ENCODE assay signal across 6 worm cellular contexts in genomic region chrV:3692613-3693012, ce11.
TF ChIP-seq lines count a peak whose summit lies in the region.

No protein-coding gene starts in this region.

TF ChIP-seq in whole organism, L1 larva, 84 proteins besides CTCF, POLR2A, EP300 and RAD21:
- TF ChIP-seq nhr-19 (GFP tag; conservative IDR thresholded peaks at IDR 0.05; lab: Robert Waterston, UW): no peak
- TF ChIP-seq elt-2 (tag; optimal IDR thresholded peaks at IDR 0.05; lab: Kevin White, UChicago): peak; percentile 37

TF ChIP-seq in whole organism, L2 larva, 48 proteins besides CTCF, POLR2A, EP300 and RAD21:
- TF ChIP-seq sma-9 (GFP tag; optimal IDR thresholded peaks at IDR 0.05; lab: Kevin White, UChicago): peak; percentile 25
- TF ChIP-seq sma-9 (tag; optimal IDR thresholded peaks at IDR 0.05; lab: Kevin White, UChicago): no peak
- no peak for TF ChIP-seq zag-1 (tag; optimal IDR thresholded peaks at IDR 0.05; lab: Kevin White, UChicago)
- no peak for TF ChIP-seq mdl-1 (tag; optimal IDR thresholded peaks at IDR 0.05; lab: Kevin White, UChicago)
- peak; percentile 31 for TF ChIP-seq fos-1 (tag; optimal IDR thresholded peaks at IDR 0.05; lab: Kevin White, UChicago)

TF ChIP-seq in whole organism, L3 larva, 47 proteins besides CTCF, POLR2A, EP300 and RAD21:
- peak; percentile 50 for TF ChIP-seq pqm-1 (tag; optimal IDR thresholded peaks at IDR 0.05; lab: Kevin White, UChicago)
- no peak for TF ChIP-seq skn-1 (tag; optimal IDR thresholded peaks at IDR 0.05; lab: Kevin White, UChicago)
- TF ChIP-seq elt-2 (tag; optimal IDR thresholded peaks at IDR 0.05; lab: Kevin White, UChicago): peak; percentile 56

TF ChIP-seq in whole organism, L4 larva, 104 proteins besides CTCF, POLR2A, EP300 and RAD21:
- TF ChIP-seq lin-29 (GFP tag; IDR thresholded peaks at IDR 0.05; lab: Robert Waterston, UW) (no peak), pqm-1 (tag; optimal IDR thresholded peaks at IDR 0.05; lab: Kevin White, UChicago) (peak; percentile 76), nhr-237 (tag; optimal IDR thresholded peaks at IDR 0.05; lab: Kevin White, UChicago) (no peak), hlh-11 (tag; optimal IDR thresholded peaks at IDR 0.05; lab: Kevin White, UChicago) (peak; percentile 38), dmd-6 (GFP tag; IDR thresholded peaks at IDR 0.05; lab: Robert Waterston, UW) (peak; percentile 30; the same call in 1 of the 2 replicates), F37D6.2 (tag; optimal IDR thresholded peaks at IDR 0.05; lab: Kevin White, UChicago) (no peak), nhr-28 (tag; optimal IDR thresholded peaks at IDR 0.05; lab: Kevin White, UChicago) (peak; percentile 85), hlh-30 (tag; optimal IDR thresholded peaks at IDR 0.05; lab: Kevin White, UChicago; ENCODE audit: insufficient read depth) (peak; percentile 27), mxl-3 (GFP tag; optimal IDR thresholded peaks at IDR 0.05; lab: Kevin White, UChicago) (no peak), daf-16 (GFP tag; optimal IDR thresholded peaks at IDR 0.05; lab: Kevin White, UChicago) (no peak), daf-16 (tag; optimal IDR thresholded peaks at IDR 0.05; lab: Kevin White, UChicago) (peak; percentile 52), D1046.2 (GFP tag; IDR thresholded peaks at IDR 0.05; lab: Robert Waterston, UW) (no peak), dve-1 (tag; optimal IDR thresholded peaks at IDR 0.05; lab: Kevin White, UChicago; ENCODE audit: insufficient read depth) (peak; percentile 1), unc-62 (GFP tag; optimal IDR thresholded peaks at IDR 0.05 in 1 of 2; lab: Kevin White, UChicago) (peak in 1 of 2 experiments; percentile 42), unc-62 (tag; optimal IDR thresholded peaks at IDR 0.05; lab: Kevin White, UChicago) (no peak)

TF ChIP-seq in whole organism, late embryonic, 69 proteins besides CTCF, POLR2A, EP300 and RAD21:
- TF ChIP-seq elt-2 (tag; optimal IDR thresholded peaks at IDR 0.05; lab: Kevin White, UChicago) (peak; percentile 20), pros-1 (tag; optimal IDR thresholded peaks at IDR 0.05; lab: Kevin White, UChicago) (no peak), sdc-2 (tag; optimal IDR thresholded peaks at IDR 0.05; lab: Kevin White, UChicago) (no peak), mec-3 (tag; optimal IDR thresholded peaks at IDR 0.05; lab: Kevin White, UChicago; ENCODE audit: borderline replicate concordance) (no peak)

TF ChIP-seq in whole organism, young adult, 124 proteins besides CTCF, POLR2A, EP300 and RAD21:
- TF ChIP-seq nhr-80 (tag; optimal IDR thresholded peaks at IDR 0.05; lab: Kevin White, UChicago) (peak; percentile 1), snpc-1.3 (tag; optimal IDR thresholded peaks at IDR 0.05; lab: Kevin White, UChicago; ENCODE audit: insufficient read depth) (no peak)
